Worm (Caenorhabditis elegans) whole organism, young adult: ENCODE measurements around the gene F13D12.8.

ENCODE experiments used
- B0336.3 ChIP-seq: fragments of 200-800 bp; sonication (Bioruptor generic); IDR thresholded peaks from 2 replicates; pipeline ENCODE4 v1.3.6; 2022; ENCODE audit warnings: missing genetic modification characterization, missing compliant biosample characterization
- F10E7.11 ChIP-seq: sonication (generic microtip); optimal IDR thresholded peaks from 2 replicates; lab custom pipeline; 2017; ENCODE audit warnings: mild to moderate bottlenecking, missing genetic modification characterization, moderate library complexity, missing compliant biosample characterization
- F57C9.4 ChIP-seq: sonication (generic microtip); optimal IDR thresholded peaks from 2 replicates; lab custom pipeline; 2017; ENCODE audit warnings: mild to moderate bottlenecking, missing genetic modification characterization, missing compliant biosample characterization
- T26A5.8 ChIP-seq: sonication (generic microtip); optimal IDR thresholded peaks from 2 replicates; lab custom pipeline; 2016; ENCODE audit warnings: missing genetic modification characterization, missing compliant biosample characterization
- Y56A3A.18 ChIP-seq: fragments of 200-800 bp; sonication (Bioruptor generic); IDR thresholded peaks from 2 replicates; pipeline ENCODE4 v1.3.6; 2022; ENCODE audit warnings: missing genetic modification reagents, missing genetic modification characterization, missing compliant biosample characterization
- ZK185.1 ChIP-seq: sonication (generic microtip); optimal IDR thresholded peaks from 2 replicates; lab custom pipeline; 2016; ENCODE audit warnings: mild to moderate bottlenecking, missing genetic modification characterization, missing compliant biosample characterization; ENCODE audit not compliant: poor library complexity, severe bottlenecking
- akir-1 ChIP-seq: fragments of 200-800 bp; sonication (Bioruptor generic); optimal IDR thresholded peaks from 2 replicates; lab custom pipeline; 2018; ENCODE audit warnings: mild to moderate bottlenecking, missing genetic modification characterization, moderate library complexity, missing compliant biosample characterization
- aptf-3 ChIP-seq: fragments of 200-800 bp; sonication (Bioruptor generic); IDR thresholded peaks from 2 replicates; pipeline ENCODE4 v1.3.6; 2022; ENCODE audit warnings: missing genetic modification characterization, missing compliant biosample characterization
- atf-7 ChIP-seq: sonication (generic microtip); optimal IDR thresholded peaks from 2 replicates; lab custom pipeline; 2017; ENCODE audit warnings: mild to moderate bottlenecking, missing genetic modification characterization, missing compliant biosample characterization
- athp-1 ChIP-seq: sonication (generic microtip); optimal IDR thresholded peaks from 2 replicates; lab custom pipeline; 2017; ENCODE audit warnings: mild to moderate bottlenecking, missing genetic modification characterization, missing compliant biosample characterization
- attf-3 ChIP-seq: fragments of 200-800 bp; sonication (Bioruptor generic); conservative IDR thresholded peaks from 2 replicates; pipeline ENCODE4 v1.3.6; 2022; ENCODE audit warnings: missing genetic modification reagents, missing genetic modification characterization, missing compliant biosample characterization
- ccch-3 ChIP-seq: fragments of 200-800 bp; sonication (Bioruptor generic); optimal IDR thresholded peaks from 2 replicates; lab custom pipeline; 2018; ENCODE audit warnings: mild to moderate bottlenecking, missing genetic modification characterization, missing compliant biosample characterization
- cebp-1 ChIP-seq, 2 experiments: fragments of 200-800 bp in 1 of 2; sonication (Bioruptor generic) in 1 of 2; sonication (generic microtip) in 1 of 2; IDR thresholded peaks in 1 of 2; optimal IDR thresholded peaks in 1 of 2; 2 replicates each; pipeline versions ENCODE4 v1.3.6 to Lab custom; 2017 to 2022; ENCODE audit warnings: missing compliant biosample characterization in 2 of 2, missing genetic modification characterization in 2 of 2, mild to moderate bottlenecking in 1 of 2, missing genetic modification reagents in 1 of 2, moderate library complexity in 1 of 2
- ceh-100 ChIP-seq: fragments of 200-800 bp; sonication (Bioruptor generic); IDR thresholded peaks from 2 replicates; pipeline ENCODE4 v1.3.6; 2022; ENCODE audit warnings: missing genetic modification reagents, missing genetic modification characterization, missing compliant biosample characterization
- ceh-40 ChIP-seq: fragments of 200-800 bp; sonication (Bioruptor generic); IDR thresholded peaks from 2 replicates; pipeline ENCODE4 v1.3.6; 2022; ENCODE audit warnings: missing genetic modification characterization, missing compliant biosample characterization
- ceh-79 ChIP-seq: sonication (generic microtip); optimal IDR thresholded peaks from 2 replicates; lab custom pipeline; 2017; ENCODE audit warnings: mild to moderate bottlenecking, missing genetic modification characterization, missing compliant biosample characterization
- die-1 ChIP-seq: sonication (generic microtip); optimal IDR thresholded peaks from 2 replicates; lab custom pipeline; 2016; ENCODE audit warnings: missing genotype, mild to moderate bottlenecking, missing genetic modification characterization, missing compliant biosample characterization
- dox-1 ChIP-seq: fragments of 200-800 bp; sonication (Bioruptor generic); IDR thresholded peaks from 2 replicates; pipeline ENCODE4 v1.3.6; 2022; ENCODE audit warnings: missing genetic modification reagents, missing genetic modification characterization, missing compliant biosample characterization
- dpff-1 ChIP-seq: sonication (generic microtip); optimal IDR thresholded peaks from 2 replicates; lab custom pipeline; 2017; ENCODE audit warnings: mild to moderate bottlenecking, missing genetic modification characterization, missing compliant biosample characterization
- efl-1 ChIP-seq: fragments of 150-350 bp; optimal IDR thresholded peaks from 2 replicates; lab custom pipeline; 2014; ENCODE audit warnings: missing biosample characterization, missing genetic modification reagents, missing genetic modification characterization
- hlh-12 ChIP-seq: sonication (generic microtip); optimal IDR thresholded peaks from 2 replicates; lab custom pipeline; 2016; ENCODE audit warnings: missing genetic modification characterization, missing compliant biosample characterization
- hmg-1.2 ChIP-seq: fragments of 200-800 bp; sonication (Bioruptor generic); IDR thresholded peaks from 2 replicates; pipeline ENCODE4 v1.3.6; 2022; ENCODE audit warnings: missing genetic modification reagents, missing genetic modification characterization, missing compliant biosample characterization
- hsf-1 ChIP-seq: fragments of 200-800 bp; sonication (Bioruptor generic); IDR thresholded peaks from 2 replicates; pipeline ENCODE4 v1.3.6; 2022; ENCODE audit warnings: missing genetic modification reagents, missing genetic modification characterization, missing compliant biosample characterization
- let-607 ChIP-seq, 2 experiments: fragments of 200-800 bp in 1 of 2; sonication (Bioruptor generic) in 1 of 2; sonication (generic microtip) in 1 of 2; optimal IDR thresholded peaks; 2 replicates each; lab custom pipeline; 2016 to 2018; ENCODE audit warnings: mild to moderate bottlenecking in 2 of 2, missing compliant biosample characterization in 2 of 2, missing genetic modification characterization in 2 of 2, moderate library complexity in 2 of 2, missing genotype in 1 of 2
- lin-54 ChIP-seq: fragments of 200-800 bp; sonication (Bioruptor generic); optimal IDR thresholded peaks from 2 replicates; lab custom pipeline; 2018; ENCODE audit warnings: mild to moderate bottlenecking, missing genetic modification characterization, missing compliant biosample characterization
- lsl-1 ChIP-seq: fragments of 200-800 bp; sonication (Bioruptor generic); optimal IDR thresholded peaks from 2 replicates; lab custom pipeline; 2018; ENCODE audit warnings: mild to moderate bottlenecking, missing genetic modification characterization, moderate library complexity, missing compliant biosample characterization
- lsy-27 ChIP-seq: sonication (generic microtip); optimal IDR thresholded peaks from 2 replicates; lab custom pipeline; 2017; ENCODE audit warnings: missing genetic modification characterization, mild to moderate bottlenecking, missing compliant biosample characterization, antibody characterized with exemption, missing genotype, borderline replicate concordance; ENCODE audit not compliant: insufficient read depth
- madf-3 ChIP-seq: fragments of 200-800 bp; sonication (Bioruptor generic); IDR thresholded peaks from 2 replicates; pipeline ENCODE4 v1.3.6; 2022; ENCODE audit warnings: missing genetic modification reagents, missing genetic modification characterization, missing compliant biosample characterization
- mel-28 ChIP-seq: sonication (generic microtip); optimal IDR thresholded peaks from 2 replicates; lab custom pipeline; 2016; ENCODE audit warnings: borderline replicate concordance, mild to moderate bottlenecking, missing genetic modification characterization, missing compliant biosample characterization
- mes-4 ChIP-seq: sonication (generic microtip); optimal IDR thresholded peaks from 2 replicates; lab custom pipeline; 2016; ENCODE audit warnings: missing genotype, missing genetic modification characterization, missing compliant biosample characterization
- mxl-1 ChIP-seq: sonication (generic microtip); optimal IDR thresholded peaks from 2 replicates; lab custom pipeline; 2016; ENCODE audit warnings: missing genetic modification characterization, missing compliant biosample characterization
- nhr-120 ChIP-seq: fragments of 200-800 bp; sonication (Bioruptor generic); IDR thresholded peaks from 2 replicates; pipeline ENCODE4 v1.3.6; 2022; ENCODE audit warnings: missing genetic modification characterization, missing compliant biosample characterization
- pbrm-1 ChIP-seq: fragments of 200-800 bp; sonication (Bioruptor generic); IDR thresholded peaks from 2 replicates; pipeline ENCODE4 v1.3.6; 2022; ENCODE audit warnings: missing genetic modification reagents, missing genetic modification characterization, missing compliant biosample characterization
- rcor-1 ChIP-seq: fragments of 200-800 bp; sonication (Bioruptor generic); IDR thresholded peaks from 2 replicates; pipeline ENCODE4 v1.3.6; 2022; ENCODE audit warnings: missing genetic modification reagents, missing genetic modification characterization, missing compliant biosample characterization
- rec-8 ChIP-seq, 2 experiments: sonication (generic microtip); optimal IDR thresholded peaks; 2 replicates each; lab custom pipeline; 2016; ENCODE audit warnings: mild to moderate bottlenecking in 2 of 2, missing genetic modification characterization in 2 of 2, missing genetic modification reagents in 2 of 2, missing genotype in 2 of 2, missing biosample characterization in 1 of 2, missing compliant biosample characterization in 1 of 2, moderate library complexity in 1 of 2
- sdz-38 ChIP-seq: sonication (generic microtip); optimal IDR thresholded peaks from 2 replicates; lab custom pipeline; 2016; ENCODE audit warnings: missing genotype, missing genetic modification characterization, missing compliant biosample characterization
- sea-2 ChIP-seq: fragments of 200-800 bp; sonication (Bioruptor generic); IDR thresholded peaks from 2 replicates; pipeline ENCODE4 v1.3.6; 2022; ENCODE audit warnings: missing genetic modification characterization, missing compliant biosample characterization
- snpc-1.1 ChIP-seq: sonication (generic microtip); optimal IDR thresholded peaks from 2 replicates; lab custom pipeline; 2017; ENCODE audit warnings: missing genetic modification characterization, mild to moderate bottlenecking, missing compliant biosample characterization, antibody characterized with exemption, moderate library complexity, missing genotype, missing genetic modification reagents; ENCODE audit not compliant: insufficient read depth
- snpc-1.3 ChIP-seq: sonication (generic microtip); optimal IDR thresholded peaks from 2 replicates; lab custom pipeline; 2017; ENCODE audit warnings: missing genetic modification characterization, mild to moderate bottlenecking, missing compliant biosample characterization, antibody characterized with exemption, moderate library complexity, missing genotype, missing genetic modification reagents; ENCODE audit not compliant: insufficient read depth
- snpc-4 ChIP-seq, 5 experiments: fragments of 150-350 bp in 1 of 5; sonication (generic microtip) in 4 of 5; optimal IDR thresholded peaks; 2 replicates each; lab custom pipeline; 2014 to 2018; ENCODE audit warnings: missing genetic modification characterization in 5 of 5, missing biosample characterization in 3 of 5, antibody characterized with exemption in 2 of 5, mild to moderate bottlenecking in 2 of 5, missing compliant biosample characterization in 2 of 5, missing genotype in 2 of 5, moderate library complexity in 2 of 5, missing genetic modification reagents in 1 of 5
- somi-1 ChIP-seq: fragments of 200-800 bp; sonication (Bioruptor generic); optimal IDR thresholded peaks from 2 replicates; lab custom pipeline; 2018; ENCODE audit warnings: mild to moderate bottlenecking, missing genetic modification characterization, missing compliant biosample characterization
- tlf-1 ChIP-seq: fragments of 200-800 bp; sonication (Bioruptor generic); optimal IDR thresholded peaks from 2 replicates; lab custom pipeline; 2018; ENCODE audit warnings: mild to moderate bottlenecking, missing genetic modification characterization, missing compliant biosample characterization
- zfh-2 ChIP-seq: fragments of 200-800 bp; sonication (Bioruptor generic); conservative IDR thresholded peaks from 2 replicates; pipeline ENCODE4 v1.3.6; 2022; ENCODE audit warnings: missing genetic modification reagents, missing genetic modification characterization, missing compliant biosample characterization
- zim-3 ChIP-seq: sonication (generic microtip); optimal IDR thresholded peaks from 2 replicates; lab custom pipeline; 2017; ENCODE audit warnings: mild to moderate bottlenecking, missing genetic modification characterization, moderate library complexity, missing compliant biosample characterization
- ztf-25 ChIP-seq: fragments of 200-800 bp; sonication (Bioruptor generic); IDR thresholded peaks from 2 replicates; pipeline ENCODE4 v1.3.6; 2022; ENCODE audit warnings: missing genetic modification reagents, missing genetic modification characterization, missing compliant biosample characterization

The F13D12.8 gene

DNA sequence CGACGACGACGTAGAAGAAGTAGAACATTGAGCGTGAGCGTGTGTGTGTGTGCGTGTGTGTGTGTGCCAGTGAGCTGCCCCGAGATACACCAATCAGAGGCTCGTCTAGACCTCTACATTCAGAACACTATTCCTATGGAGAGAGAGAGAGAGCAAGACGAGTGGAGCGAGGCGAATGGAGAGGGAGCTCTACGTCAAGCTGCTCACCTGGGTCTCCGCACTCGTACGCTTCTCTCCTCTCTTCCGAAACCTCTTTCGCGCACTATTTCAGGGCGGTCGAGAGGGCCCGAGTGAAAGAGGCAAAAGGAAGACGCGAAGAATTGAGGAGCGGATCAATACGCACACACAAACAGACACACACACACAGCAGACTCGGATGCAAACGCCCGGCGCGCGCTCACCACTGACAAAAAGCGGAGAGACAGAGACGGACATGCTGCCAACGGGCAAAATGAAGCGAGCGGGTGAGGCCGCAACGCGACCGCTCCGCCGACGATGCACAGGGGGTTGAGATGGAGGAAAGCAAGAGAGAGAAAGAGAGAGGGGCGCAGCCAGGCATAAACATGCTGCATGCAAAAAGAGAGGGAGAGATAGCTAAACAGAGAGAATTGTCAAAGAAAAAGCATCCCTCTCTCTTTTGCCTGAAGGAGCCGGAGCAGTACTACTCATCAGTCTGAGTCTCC lies 17.2 kb upstream of the F13D12.8 start (continued):
- TF ChIP-seq die-1 (tag; lab: Kevin White, UChicago) (peak; percentile 60), akir-1 (GFP tag; lab: Kevin White, UChicago) (peak; percentile 63), lsl-1 (GFP tag; lab: Kevin White, UChicago) (no peak), dpff-1 (tag; lab: Kevin White, UChicago) (peak; percentile 50), F57C9.4 (tag; lab: Kevin White, UChicago) (no peak), snpc-4 (GFP tag; optimal IDR thresholded peaks at IDR 0.05; lab: Kevin White, UChicago) (no peak), snpc-4 (tag; optimal IDR thresholded peaks at IDR 0.05; lab: Kevin White, UChicago) (peak in 3 of 4 experiments; percentile 51 to 74 (median 59)), athp-1 (tag; lab: Kevin White, UChicago) (peak; percentile 53), hmg-1.2 (GFP tag; lab: Robert Waterston, UW) (peak; percentile 85), snpc-1.3 (tag; lab: Kevin White, UChicago) (no peak), zim-3 (no peak), tlf-1 (GFP tag; lab: Kevin White, UChicago) (peak; percentile 22), aptf-3 (GFP tag; lab: Robert Waterston, UW) (no peak), zfh-2 (peak; percentile 99), pbrm-1 (peak; percentile 63), dox-1 (GFP tag; lab: Robert Waterston, UW) (peak; percentile 84), lsy-27 (tag; lab: Kevin White, UChicago) (no peak), ceh-100 (GFP tag; lab: Robert Waterston, UW) (0 out of 2 replicates have a peak, but pooled peaks have one; percentile 24), let-607 (tag; optimal IDR thresholded peaks at IDR 0.05; lab: Kevin White, UChicago) (peak; percentile 66 to 77), sdz-38 (tag; lab: Kevin White, UChicago) (no peak), efl-1 (GFP tag; lab: Kevin White, UChicago) (peak; percentile 17), ZK185.1 (tag; lab: Kevin White, UChicago) (peak; percentile 40), lin-54 (GFP tag; lab: Kevin White, UChicago) (peak; percentile 26), B0336.3 (peak; percentile 91), mes-4 (tag; lab: Kevin White, UChicago) (no peak), attf-3 (GFP tag; lab: Robert Waterston, UW) (no peak), rec-8 (tag; optimal IDR thresholded peaks at IDR 0.05; lab: Kevin White, UChicago) (no peak), atf-7 (tag; lab: Kevin White, UChicago) (peak; percentile 75), hsf-1 (GFP tag; lab: Robert Waterston, UW) (no peak), mxl-1 (no peak), nhr-120 (GFP tag; lab: Robert Waterston, UW) (no peak), cebp-1 (GFP tag; IDR thresholded peaks at IDR 0.05; lab: Robert Waterston, UW) (0 out of 2 replicates have a peak, but pooled peaks have one; percentile 50), cebp-1 (tag; optimal IDR thresholded peaks at IDR 0.05; lab: Kevin White, UChicago) (peak; percentile 90), sea-2 (GFP tag; lab: Robert Waterston, UW) (no peak), ceh-40 (GFP tag; lab: Robert Waterston, UW) (no peak), mel-28 (tag; lab: Kevin White, UChicago) (no peak), somi-1 (peak; percentile 17), ccch-3 (GFP tag; lab: Kevin White, UChicago) (no peak), ceh-79 (tag; lab: Kevin White, UChicago) (no peak), Y56A3A.18 (GFP tag; lab: Robert Waterston, UW) (no peak), ztf-25 (GFP tag; lab: Robert Waterston, UW) (no peak), rcor-1 (GFP tag; lab: Robert Waterston, UW) (0 out of 2 replicates have a peak, but pooled peaks have one; percentile 8), F10E7.11 (tag; lab: Kevin White, UChicago) (peak; percentile 51), T26A5.8 (tag; lab: Kevin White, UChicago) (no peak), snpc-1.1 (tag; lab: Kevin White, UChicago) (no peak), madf-3 (GFP tag; lab: Robert Waterston, UW) (0 out of 2 replicates have a peak, but pooled peaks have one; percentile 63), hlh-12 (tag; lab: Kevin White, UChicago) (no peak)
